Worm (Caenorhabditis elegans): ENCODE data around the gene ceh-58.

The ceh-58 gene

ce11 chrII:10369547-10370028, at the start of gene ceh-58:
TSS of gene ceh-58 (minus strand) at chrII:10369597.
- no peak for TF ChIP-seq unc-62 (GFP tag; optimal IDR thresholded peaks at IDR 0.05)

DNA sequence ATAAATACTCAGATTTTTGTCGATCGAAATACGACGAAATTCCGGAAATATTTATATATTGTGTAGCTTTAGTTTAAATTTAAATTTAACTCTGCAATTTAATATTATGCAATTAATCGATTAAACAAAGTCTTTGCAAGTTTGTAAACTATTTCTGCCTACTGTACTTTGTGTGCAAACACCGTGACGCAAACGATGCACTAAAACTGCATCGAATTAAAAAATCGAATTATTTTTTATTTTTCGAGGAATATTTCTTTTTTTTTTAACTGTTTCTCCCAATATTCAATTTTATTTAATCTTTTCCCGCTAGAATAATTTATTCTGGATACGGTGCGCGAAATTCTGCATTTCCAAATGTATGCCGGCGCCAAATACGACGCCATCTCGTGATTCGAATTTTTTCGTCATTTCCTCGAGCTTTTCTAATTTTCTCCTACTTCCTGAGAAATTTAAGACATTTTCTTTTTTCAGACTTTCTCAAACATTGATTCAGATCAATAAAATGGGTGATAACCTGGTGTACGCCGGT, 47.0 kb upstream of the ceh-58 start, which contains the start of gene eif-2A:
TSS of gene eif-2A (plus strand) at position 469 of the 532 bp plus-strand sequence.
- no peak for TF ChIP-seq unc-62 (GFP tag; optimal IDR thresholded peaks at IDR 0.05)

DNA sequence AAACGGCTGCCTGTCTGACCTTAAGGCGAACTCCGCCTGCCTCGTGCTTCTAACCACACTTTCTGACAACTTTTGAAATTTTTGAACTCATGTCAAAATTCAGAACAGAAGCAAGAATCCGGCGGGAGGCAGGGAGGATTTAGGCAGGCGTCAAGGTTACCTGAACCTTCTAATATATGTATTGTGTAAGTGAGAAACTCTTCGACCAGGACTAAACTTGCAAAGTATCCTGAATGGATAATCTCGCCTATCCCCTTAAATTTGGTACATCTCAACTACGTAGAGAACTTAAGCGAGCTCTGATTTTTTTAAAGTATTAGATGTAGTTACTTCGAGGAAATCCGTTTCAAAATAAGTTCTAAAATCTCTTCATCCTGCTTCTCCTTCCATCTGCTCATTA, 41.6 kb upstream of the ceh-58 start, which contains the start of gene E04D5.5:
TSS of gene E04D5.5 (plus strand) at position 301 of the 400 bp plus-strand sequence.
- TF ChIP-seq unc-62 (GFP tag; optimal IDR thresholded peaks at IDR 0.05), result no peak

ce11 chrII:10402991-10403390, 33.6 kb upstream of the ceh-58 start:
- no peak for TF ChIP-seq unc-62 (GFP tag; optimal IDR thresholded peaks at IDR 0.05)

ce11 chrII:10396578-10396977, 27.2 kb upstream of the ceh-58 start, which contains the start of gene T09F3.5:
TSS of gene T09F3.5 (plus strand) at chrII:10396878.
- TF ChIP-seq unc-62 (GFP tag; optimal IDR thresholded peaks at IDR 0.05), result no peak

DNA sequence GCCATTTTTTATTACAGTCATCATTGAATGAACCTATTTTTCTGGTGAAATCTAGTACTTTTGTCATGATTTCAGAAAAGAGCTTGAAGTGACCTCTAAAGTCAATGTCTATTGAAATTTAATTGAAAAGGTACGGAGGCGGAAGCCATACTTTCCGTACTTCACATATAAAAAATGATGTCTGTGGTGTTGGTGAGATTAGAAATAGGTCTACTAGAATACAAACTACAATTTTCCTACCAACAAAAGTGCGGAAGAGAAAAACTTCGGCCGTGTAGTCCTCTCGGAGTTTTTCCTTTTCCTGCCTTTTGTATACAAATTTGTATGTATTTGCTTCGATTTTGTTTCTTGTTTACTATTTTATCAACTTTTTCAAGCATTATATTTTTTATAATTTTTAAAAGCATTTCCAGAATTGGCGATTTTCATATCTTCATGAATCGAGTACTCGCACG, 25.9 kb upstream of the ceh-58 start, which contains the start of gene T09F3.4:
TSS of gene T09F3.4 (plus strand) at position 405 of the 455 bp plus-strand sequence.
- TF ChIP-seq unc-62 (GFP tag; optimal IDR thresholded peaks at IDR 0.05), result no peak

- TF ChIP-seq unc-62 (GFP tag; optimal IDR thresholded peaks at IDR 0.05), result no peak
Observed at ce11 chrII:10393282-10394179, 24.1 kb upstream of the ceh-58 start, which contains the start of gene gpd-1. TSS of gene gpd-1 (plus strand) at chrII:10394129.

- no peak for TF ChIP-seq unc-62 (GFP tag; optimal IDR thresholded peaks at IDR 0.05)
Observed at ce11 chrII:10390854-10391253, 21.5 kb upstream of the ceh-58 start, which contains the start of the genes T09F3.2 and T09F3.7. TSS of gene T09F3.2 (plus strand) at chrII:10391154. TSS of gene T09F3.7 (plus strand) at chrII:10391168.

ce11 chrII:10390250-10390821, 20.9 kb upstream of the ceh-58 start:
- TF ChIP-seq unc-62 (GFP tag; optimal IDR thresholded peaks at IDR 0.05), result no peak

DNA sequence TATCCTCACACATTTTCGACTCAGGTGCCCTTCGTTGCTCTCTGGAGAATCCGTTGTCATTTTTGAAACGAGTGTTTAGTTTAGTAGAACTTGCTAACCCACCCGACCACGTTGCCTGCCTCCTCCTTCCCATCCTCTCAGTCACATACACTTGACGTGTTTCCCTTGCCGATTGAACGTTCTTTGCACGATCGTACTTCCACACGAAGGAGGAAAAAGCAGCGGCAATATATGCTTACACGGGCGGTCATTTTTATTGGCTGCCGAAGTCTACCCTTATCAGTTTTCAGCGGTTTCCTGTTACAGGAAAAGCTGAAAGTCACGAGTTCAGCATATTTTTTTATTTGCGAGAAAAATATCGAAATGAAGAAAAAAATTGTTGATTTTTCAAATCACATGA, 20.4 kb upstream of the ceh-58 start:
- no peak for TF ChIP-seq unc-62 (GFP tag; optimal IDR thresholded peaks at IDR 0.05)

DNA sequence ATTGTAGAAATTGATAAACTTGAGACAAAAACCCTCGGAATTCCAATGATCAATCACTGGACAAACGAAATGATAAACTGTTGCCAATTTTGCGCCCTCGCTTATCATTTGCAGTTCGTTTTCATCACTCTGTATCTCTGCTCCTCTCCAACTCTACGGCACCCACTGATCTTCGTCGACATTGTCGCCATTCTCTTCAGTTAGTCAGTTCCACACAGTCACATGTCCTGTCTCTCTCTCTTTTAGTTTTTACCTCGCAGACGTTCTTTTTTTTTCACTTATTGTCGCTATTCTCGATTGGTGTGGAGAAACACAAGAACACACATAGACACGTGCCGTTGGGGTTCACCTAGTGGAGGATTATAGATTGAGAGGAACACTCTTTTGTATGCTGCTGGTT, 19.6 kb upstream of the ceh-58 start:
- no peak for TF ChIP-seq unc-62 (GFP tag; optimal IDR thresholded peaks at IDR 0.05)

DNA sequence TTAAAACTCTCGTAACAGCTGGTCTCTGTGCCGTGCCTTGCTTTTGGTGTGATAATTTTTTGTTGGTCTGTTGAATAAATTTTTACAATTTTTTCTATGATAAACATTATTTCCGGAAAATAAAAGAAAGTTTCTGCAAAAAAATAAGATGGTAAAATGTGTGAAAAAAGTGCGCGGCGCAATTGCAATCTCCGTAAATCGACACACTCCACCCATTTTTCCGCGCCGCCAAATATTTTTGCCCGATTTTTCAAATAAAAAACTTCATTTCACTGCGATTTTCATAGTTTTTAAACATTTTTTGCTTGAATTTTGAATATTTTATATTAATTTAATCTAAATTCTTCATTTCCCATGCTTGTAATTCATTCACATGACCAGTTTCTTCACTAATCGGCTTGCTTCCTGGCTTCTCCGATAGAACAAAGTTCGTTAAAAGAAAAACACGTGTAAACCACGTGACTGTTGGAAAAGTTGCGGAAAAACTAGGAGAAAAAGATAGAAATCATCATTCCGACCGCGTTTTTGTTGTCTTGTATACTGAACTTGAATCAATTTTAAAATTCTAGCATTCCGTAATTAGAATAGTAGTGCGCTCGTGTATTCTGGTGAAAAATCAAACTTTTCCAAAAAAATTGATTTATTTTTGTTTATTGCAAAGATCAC, 18.8 kb upstream of the ceh-58 start:
- no peak for TF ChIP-seq unc-62 (GFP tag; optimal IDR thresholded peaks at IDR 0.05)

DNA sequence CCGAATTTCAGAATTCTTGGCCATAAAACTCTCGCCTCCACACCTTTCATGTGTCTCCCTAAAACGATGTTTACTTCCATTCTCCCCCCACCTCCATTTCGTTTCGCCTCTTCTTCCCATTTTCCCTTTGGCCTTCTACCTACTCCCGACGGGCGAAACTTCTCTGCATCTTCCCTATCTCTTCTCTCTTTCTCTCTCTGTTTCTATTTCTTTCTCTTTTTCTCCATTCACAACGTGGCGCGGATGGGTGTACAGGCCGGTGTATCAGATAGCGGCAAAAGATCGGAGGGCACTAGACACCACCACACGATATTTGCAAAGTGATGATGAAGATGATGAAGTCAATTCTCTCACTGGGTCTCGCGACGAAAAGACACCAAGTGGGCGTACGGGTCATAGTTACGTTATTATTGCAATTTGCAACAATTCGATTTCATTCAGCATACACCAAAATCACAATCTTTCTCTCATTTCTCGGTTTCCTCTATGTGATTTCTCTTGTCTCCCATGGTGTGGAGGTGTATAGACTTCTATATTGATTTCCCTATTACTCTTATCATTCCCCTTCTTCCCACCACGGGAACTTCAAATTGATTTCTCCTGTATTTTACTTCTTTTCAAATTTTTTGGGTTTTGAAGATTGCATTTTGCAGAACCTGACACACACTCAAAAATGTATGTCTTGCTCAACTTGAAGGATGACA, 15.4 kb upstream of the ceh-58 start, which contains the start of gene ztf-27:
TSS of gene ztf-27 (plus strand) at position 654 of the 704 bp plus-strand sequence.
- no peak for TF ChIP-seq unc-62 (GFP tag; optimal IDR thresholded peaks at IDR 0.05)

ce11 chrII:10382247-10382646, 12.8 kb upstream of the ceh-58 start:
- no peak for TF ChIP-seq unc-62 (GFP tag; optimal IDR thresholded peaks at IDR 0.05)

ce11 chrII:10379546-10379945, 10.1 kb upstream of the ceh-58 start:
- TF ChIP-seq unc-62 (GFP tag; optimal IDR thresholded peaks at IDR 0.05), result no peak
